Worm (Caenorhabditis elegans) whole organism, young adult: Measurements from ENCODE around the gene F52H2.15.
A peak's percentile ranks its signal among the peaks of the same experiment; 100 is the strongest.

ENCODE experiments used
- T07F8.4 ChIP-seq: sonication (generic microtip); optimal IDR thresholded peaks from 2 replicates; lab custom pipeline; 2016; ENCODE audit warnings: mild to moderate bottlenecking, missing genetic modification characterization, moderate library complexity, missing compliant biosample characterization
- akir-1 ChIP-seq: fragments of 200-800 bp; sonication (Bioruptor generic); optimal IDR thresholded peaks from 2 replicates; lab custom pipeline; 2018; ENCODE audit warnings: mild to moderate bottlenecking, missing genetic modification characterization, moderate library complexity, missing compliant biosample characterization
- ama-1 ChIP-seq, 3 experiments: fragments of 150-350 bp in 1 of 3; sonication (generic microtip) in 2 of 3; optimal IDR thresholded peaks; 2 replicates each; lab custom pipeline; 2014 to 2018; ENCODE audit warnings: missing biosample characterization in 2 of 3, missing genetic modification characterization in 2 of 3, missing genetic modification reagents in 2 of 3
- fkh-3 ChIP-seq: sonication (generic microtip); optimal IDR thresholded peaks from 2 replicates; lab custom pipeline; 2016; ENCODE audit warnings: mild to moderate bottlenecking, missing genetic modification characterization, missing compliant biosample characterization
- snpc-1.3 ChIP-seq: sonication (generic microtip); optimal IDR thresholded peaks from 2 replicates; lab custom pipeline; 2017; ENCODE audit warnings: missing genetic modification characterization, mild to moderate bottlenecking, missing compliant biosample characterization, antibody characterized with exemption, moderate library complexity, missing genotype, missing genetic modification reagents; ENCODE audit not compliant: insufficient read depth
- ztf-6 ChIP-seq: fragments of 200-800 bp; sonication (Bioruptor generic); IDR thresholded peaks from 2 replicates; pipeline ENCODE4 v1.3.6; 2022; ENCODE audit warnings: missing genetic modification reagents, missing genetic modification characterization, missing compliant biosample characterization

DNA sequence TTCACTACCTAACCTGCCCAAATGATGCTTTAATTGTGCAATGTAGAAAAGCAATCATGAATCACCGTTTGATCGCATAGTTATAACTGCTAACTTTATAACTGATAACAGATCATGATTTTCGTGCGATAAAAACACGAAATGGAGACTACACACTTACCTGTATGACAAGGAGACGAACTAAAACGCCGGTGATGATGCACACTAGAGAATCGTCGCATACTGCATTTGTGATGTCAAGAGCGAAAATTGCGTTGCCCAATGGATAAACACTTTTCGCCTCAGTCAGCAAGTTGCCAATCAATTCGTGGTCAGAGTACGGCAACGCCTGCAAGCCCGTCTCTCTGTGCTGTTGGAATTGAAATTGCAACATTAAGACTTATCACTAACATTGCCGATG, 3.9 kb downstream of the F52H2.15 start:
- TF ChIP-seq akir-1 (GFP tag; lab: Kevin White, UChicago) (peak; percentile 57), fkh-3 (tag; lab: Kevin White, UChicago) (no peak), snpc-1.3 (tag; lab: Kevin White, UChicago) (no peak), ama-1 (optimal IDR thresholded peaks at IDR 0.05; lab: Kevin White, UChicago) (no peak), ama-1 (GFP tag; optimal IDR thresholded peaks at IDR 0.05; lab: Kevin White, UChicago) (no peak), T07F8.4 (tag; lab: Kevin White, UChicago) (no peak), ztf-6 (GFP tag; lab: Robert Waterston, UW) (no peak)
